Worm (Caenorhabditis elegans): ENCODE measurements around the gene C16D2.3.
A peak's percentile ranks its signal among the peaks of the same experiment; 100 is the strongest.

DNA sequence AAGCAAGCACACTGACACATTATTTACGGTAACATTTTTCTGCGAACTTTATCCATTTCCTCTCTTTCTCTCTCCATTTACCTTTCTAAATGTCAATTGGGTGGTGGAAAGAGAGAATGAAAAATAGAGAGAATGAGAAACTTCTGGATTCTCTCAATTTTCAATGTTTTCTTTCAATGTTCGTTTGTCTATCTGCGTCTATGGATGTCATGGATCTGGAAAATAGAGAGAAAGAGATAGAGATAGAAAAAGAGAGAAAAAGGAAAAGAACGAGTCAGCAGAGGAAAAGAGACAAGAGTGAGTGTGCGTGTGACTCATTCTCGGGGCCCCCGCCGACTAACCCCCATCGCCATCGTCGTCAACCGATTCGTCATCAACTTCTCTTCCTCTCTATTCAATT lies 25.1 kb upstream of the C16D2.3 start, which contains the start of gene jun-1:
- TF ChIP-seq T26A8.4 (GFP tag; IDR thresholded peaks at IDR 0.05) (no peak), fos-1 (tag; optimal IDR thresholded peaks at IDR 0.05) (no peak), nhr-237 (tag; optimal IDR thresholded peaks at IDR 0.05) (peak; percentile 25), egl-43 (GFP tag; IDR thresholded peaks at IDR 0.05) (no peak), ZK546.5 (tag; optimal IDR thresholded peaks at IDR 0.05) (no peak)
